Worm (Caenorhabditis elegans): ENCODE data around the gene C54F6.15.

- TF ChIP-seq unc-86 (tag; optimal IDR thresholded peaks at IDR 0.05) (no peak), elt-2 (tag; optimal IDR thresholded peaks at IDR 0.05) (no peak), hlh-30 (tag; optimal IDR thresholded peaks at IDR 0.05; ENCODE audit: insufficient read depth) (no peak), pha-4 (tag; optimal IDR thresholded peaks at IDR 0.05) (no peak)
Measured at ce11 chrV:7553873-7554362, 31.7 kb upstream of the C54F6.15 start, which contains the start of gene ttr-10.
